Fruit fly (Drosophila melanogaster): ENCODE results near the gene Ca-beta.

dm6 chr2L:11235534-11235933, 32.2 kb upstream of the Ca-beta start:
- no peak for TF ChIP-seq Clk (GFP tag; optimal IDR thresholded peaks at IDR 0.05)
- no peak for TF ChIP-seq ovo (GFP tag; optimal IDR thresholded peaks at IDR 0.05)
- TF ChIP-seq cic (GFP tag; optimal IDR thresholded peaks at IDR 0.05) = no peak
- TF ChIP-seq CG12768 (GFP tag; optimal IDR thresholded peaks at IDR 0.05) = no peak
- TF ChIP-seq Crg-1 (GFP tag; optimal IDR thresholded peaks at IDR 0.05) = no peak
- TF ChIP-seq CG7045 (GFP tag; optimal IDR thresholded peaks at IDR 0.05) = no peak
- TF ChIP-seq CG14711 (tag; optimal IDR thresholded peaks at IDR 0.05) = no peak
- TF ChIP-seq kay (GFP tag; ENCODE audit: borderline replicate concordance) = no peak
- TF ChIP-seq tj (GFP tag; optimal IDR thresholded peaks at IDR 0.05) = no peak
- no peak for TF ChIP-seq CG11617 (GFP tag; optimal IDR thresholded peaks at IDR 0.05)
- TF ChIP-seq Mnt (GFP tag; optimal IDR thresholded peaks at IDR 0.05) = no peak

Measured in whole organism, adult.